Worm (Caenorhabditis elegans) whole organism, L4/young adult: ENCODE measurements around the gene F59A1.6.

Experiments
- W03F9.2 ChIP-seq: fragments of 150-350 bp; optimal IDR thresholded peaks from 2 replicates; lab custom pipeline; 2014; ENCODE audit warnings: missing biosample characterization, missing genetic modification characterization
- dao-5 ChIP-seq: sonication (generic microtip); optimal IDR thresholded peaks from 2 replicates; lab custom pipeline; 2016; ENCODE audit warnings: missing genotype, missing genetic modification characterization, moderate library complexity, missing compliant biosample characterization
- him-1 ChIP-seq: sonication (generic microtip); optimal IDR thresholded peaks from 2 replicates; lab custom pipeline; 2016; ENCODE audit warnings: missing genotype, missing genetic modification reagents, missing genetic modification characterization, missing compliant biosample characterization

ce11 chrV:17705814-17706213 lies 20.9 kb downstream of the F59A1.6 start, which contains the start of gene W06D12.6:
- TF ChIP-seq him-1 (tag; lab: Kevin White, UChicago) = no peak
- TF ChIP-seq W03F9.2 (tag; lab: Kevin White, UChicago) = no peak
- no peak for TF ChIP-seq dao-5 (tag; lab: Kevin White, UChicago)
